Fruit fly (Drosophila melanogaster) whole organism, adult: ENCODE data around the gene Art1.

Experiments
- CG11617 ChIP-seq: fragments of 200-800 bp; sonication (Bioruptor generic); optimal IDR thresholded peaks from 2 replicates; lab custom pipeline; 2017; ENCODE audit warnings: mild to moderate bottlenecking, missing biosample characterization, missing genetic modification reagents, missing genetic modification characterization
- CG12768 ChIP-seq: fragments of 200-800 bp; sonication (Bioruptor generic); optimal IDR thresholded peaks from 2 replicates; lab custom pipeline; 2017; ENCODE audit warnings: missing biosample characterization, missing genetic modification characterization, mild to moderate bottlenecking, moderate library complexity, missing genetic modification reagents
- CG14711 ChIP-seq: fragments of 200-800 bp; sonication (Bioruptor generic); optimal IDR thresholded peaks from 2 replicates; lab custom pipeline; 2018; ENCODE audit warnings: missing biosample characterization, mild to moderate bottlenecking, missing genetic modification characterization, moderate library complexity
- CG33017 ChIP-seq: fragments of 200-800 bp; sonication (Bioruptor generic); optimal IDR thresholded peaks from 2 replicates; lab custom pipeline; 2018; ENCODE audit warnings: missing biosample characterization, mild to moderate bottlenecking, missing genetic modification characterization, moderate library complexity
- CG5204 ChIP-seq: fragments of 200-800 bp; sonication (Bioruptor generic); optimal IDR thresholded peaks from 2 replicates; lab custom pipeline; 2016; ENCODE audit warnings: missing biosample characterization, missing genetic modification characterization
- CG7045 ChIP-seq: fragments of 200-800 bp; sonication (Bioruptor generic); optimal IDR thresholded peaks from 2 replicates; lab custom pipeline; 2017; ENCODE audit warnings: missing biosample characterization, mild to moderate bottlenecking, missing genetic modification characterization
- CG7101 ChIP-seq: fragments of 200-800 bp; sonication (Bioruptor generic); optimal IDR thresholded peaks from 2 replicates; lab custom pipeline; 2018; ENCODE audit warnings: missing biosample characterization, mild to moderate bottlenecking, missing genetic modification characterization, moderate library complexity
- Clk ChIP-seq: fragments of 200-800 bp; sonication (Bioruptor generic); optimal IDR thresholded peaks from 2 replicates; lab custom pipeline; 2017; ENCODE audit warnings: missing biosample characterization, missing genetic modification characterization
- Crg-1 ChIP-seq: fragments of 200-800 bp; sonication (Bioruptor generic); optimal IDR thresholded peaks from 2 replicates; lab custom pipeline; 2016; ENCODE audit warnings: missing biosample characterization, missing genetic modification characterization
- Hr96 ChIP-seq: fragments of 200-800 bp; sonication (Bioruptor generic); optimal IDR thresholded peaks from 2 replicates; lab custom pipeline; 2016; ENCODE audit warnings: missing biosample characterization, missing genetic modification characterization
- Mnt ChIP-seq: fragments of 200-800 bp; sonication (Bioruptor generic); optimal IDR thresholded peaks from 2 replicates; lab custom pipeline; 2016; ENCODE audit warnings: missing biosample characterization, mild to moderate bottlenecking, missing genetic modification characterization
- bab1 ChIP-seq: fragments of 200-800 bp; sonication (Bioruptor generic); optimal IDR thresholded peaks from 3 replicates; lab custom pipeline; 2019; ENCODE audit warnings: missing biosample characterization, mild to moderate bottlenecking, missing genetic modification characterization, moderate library complexity
- cic ChIP-seq: fragments of 200-800 bp; sonication (Bioruptor generic); optimal IDR thresholded peaks from 2 replicates; lab custom pipeline; 2017; ENCODE audit warnings: missing biosample characterization, mild to moderate bottlenecking, missing genetic modification characterization, moderate library complexity
- cnc ChIP-seq, 2 experiments: fragments of >200 bp; optimal IDR thresholded peaks; 2 replicates each; lab custom pipeline; 2017
- kay ChIP-seq: fragments of 200-800 bp; sonication (Bioruptor generic); peaks from one replicate; lab custom pipeline; 2016; ENCODE audit warnings: missing biosample characterization, missing genetic modification characterization, borderline replicate concordance
- ovo ChIP-seq: fragments of 200-800 bp; sonication (Bioruptor generic); optimal IDR thresholded peaks from 2 replicates; lab custom pipeline; 2016; ENCODE audit warnings: missing biosample characterization, missing genetic modification characterization
- pad ChIP-seq: fragments of 200-800 bp; sonication (Bioruptor generic); optimal IDR thresholded peaks from 3 replicates; lab custom pipeline; 2017; ENCODE audit warnings: missing biosample characterization, missing genetic modification characterization, mild to moderate bottlenecking, moderate library complexity, missing genetic modification reagents
- tj ChIP-seq: fragments of 200-800 bp; sonication (Bioruptor generic); optimal IDR thresholded peaks from 3 replicates; lab custom pipeline; 2017; ENCODE audit warnings: missing biosample characterization, mild to moderate bottlenecking, missing genetic modification characterization, moderate library complexity
- toe ChIP-seq: fragments of 200-800 bp; sonication (Bioruptor generic); optimal IDR thresholded peaks from 2 replicates; lab custom pipeline; 2016; ENCODE audit warnings: missing biosample characterization, missing genetic modification characterization

The Art1 gene

DNA sequence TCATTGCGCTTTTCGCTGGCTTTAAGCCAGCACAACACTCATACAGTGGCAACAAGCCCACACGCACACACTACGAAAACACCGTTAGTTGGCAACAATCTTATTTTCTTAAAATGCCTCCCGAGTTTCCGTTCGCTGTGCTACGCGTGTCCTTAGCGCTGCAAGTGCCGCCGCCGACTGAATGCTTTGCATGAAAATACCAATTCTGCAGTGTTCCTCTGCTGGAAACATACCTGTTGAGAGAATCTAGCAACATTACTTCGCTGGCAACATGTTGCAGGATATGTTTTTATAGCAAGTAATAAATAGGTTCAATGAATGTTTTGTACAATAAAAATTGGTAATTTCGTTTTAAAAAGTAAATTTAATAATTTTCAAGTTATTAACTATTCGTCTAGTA, 37.0 kb downstream of the Art1 start, which contains the start of gene TkR86C:
Gene TkR86C, minus strand, starts transcription at position 168 of the 400 bp plus-strand sequence.
- no peak for TF ChIP-seq tj (GFP tag; lab: Kevin White, UChicago)
- no peak for TF ChIP-seq CG11617
- TF ChIP-seq CG7045 (GFP tag; lab: Kevin White, UChicago): no peak
- no peak for TF ChIP-seq CG7101 (tag; lab: Kevin White, UChicago)
- TF ChIP-seq Crg-1 (GFP tag; lab: Kevin White, UChicago): no peak
- no peak for TF ChIP-seq CG14711 (tag; lab: Kevin White, UChicago)
- no peak for TF ChIP-seq pad (GFP tag; lab: Kevin White, UChicago)
- TF ChIP-seq cnc (optimal IDR thresholded peaks at IDR 0.05; lab: Kevin White, UChicago): no peak
- TF ChIP-seq Hr96 (GFP tag; lab: Kevin White, UChicago): no peak
- TF ChIP-seq kay: no peak
- no peak for TF ChIP-seq ovo
- no peak for TF ChIP-seq cic
- TF ChIP-seq CG33017 (tag; lab: Kevin White, UChicago): no peak
- no peak for TF ChIP-seq toe (GFP tag; lab: Kevin White, UChicago)
- no peak for TF ChIP-seq Clk (GFP tag; lab: Kevin White, UChicago)
- TF ChIP-seq bab1 (GFP tag; lab: Kevin White, UChicago): no peak
- no peak for TF ChIP-seq CG12768 (GFP tag; lab: Kevin White, UChicago)

DNA sequence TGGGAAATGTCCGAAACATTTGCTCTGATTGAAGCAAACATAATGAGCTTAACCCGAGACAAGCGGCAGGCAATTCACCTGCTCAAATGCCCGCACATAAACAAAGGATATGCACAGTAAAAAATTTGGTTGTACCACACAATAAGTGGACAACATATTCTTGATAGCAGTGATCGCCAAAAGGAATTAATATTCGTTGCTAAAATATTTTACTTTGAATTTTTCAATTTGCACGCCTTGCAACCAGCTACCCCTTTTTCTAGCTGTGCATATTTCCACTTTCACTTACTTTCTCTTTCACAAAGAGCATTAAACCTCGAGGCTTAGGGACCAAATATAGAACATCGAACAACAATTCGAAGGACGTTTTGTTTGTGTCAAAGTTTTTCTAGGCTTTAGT, 40.4 kb downstream of the Art1 start:
- TF ChIP-seq Clk (GFP tag; lab: Kevin White, UChicago): no peak
- no peak for TF ChIP-seq CG5204
- TF ChIP-seq toe (GFP tag; lab: Kevin White, UChicago): no peak
- no peak for TF ChIP-seq Mnt
- TF ChIP-seq kay: no peak
- no peak for TF ChIP-seq CG14711 (tag; lab: Kevin White, UChicago)
- no peak for TF ChIP-seq cnc (optimal IDR thresholded peaks at IDR 0.05; lab: Kevin White, UChicago)
- no peak for TF ChIP-seq bab1 (GFP tag; lab: Kevin White, UChicago)
- TF ChIP-seq cic: no peak
- TF ChIP-seq Hr96 (GFP tag; lab: Kevin White, UChicago): no peak
- TF ChIP-seq CG7045 (GFP tag; lab: Kevin White, UChicago): no peak
